Fruit fly (Drosophila melanogaster): Measurements from ENCODE around the gene CG13373.

- TF ChIP-seq psq (optimal IDR thresholded peaks at IDR 0.05) (no peak), usp (GFP tag; optimal IDR thresholded peaks at IDR 0.05) (no peak), pan (optimal IDR thresholded peaks at IDR 0.05) (no peak), Dll (optimal IDR thresholded peaks at IDR 0.05) (no peak), EcR (GFP tag; optimal IDR thresholded peaks at IDR 0.05) (no peak)
Measured at dm6 chrX:498924-499588, 22.3 kb downstream of the CG13373 start.

All from whole organism.